Worm (Caenorhabditis elegans) whole organism, L1 larva: ENCODE measurements around the gene abhd-5.1.

Source experiments
- ces-1 ChIP-seq: fragments of 150-350 bp; optimal IDR thresholded peaks from 2 replicates; lab custom pipeline; 2014; ENCODE audit warnings: missing biosample characterization, missing genetic modification reagents, missing genetic modification characterization
- nhr-237 ChIP-seq: fragments of 150-350 bp; optimal IDR thresholded peaks from 2 replicates; lab custom pipeline; 2014; ENCODE audit warnings: missing biosample characterization, missing genetic modification characterization
- nhr-71 ChIP-seq: sonication (generic microtip); optimal IDR thresholded peaks from 2 replicates; lab custom pipeline; 2016; ENCODE audit warnings: mild to moderate bottlenecking, missing genetic modification characterization, moderate library complexity, missing compliant biosample characterization
- pax-3 ChIP-seq: fragments of 200-800 bp; sonication (Bioruptor generic); optimal IDR thresholded peaks from 2 replicates; lab custom pipeline; 2018; ENCODE audit warnings: mild to moderate bottlenecking, missing genetic modification characterization, moderate library complexity, missing compliant biosample characterization
- snpc-4 ChIP-seq: fragments of 150-350 bp; optimal IDR thresholded peaks from 2 replicates; lab custom pipeline; 2014; ENCODE audit warnings: missing biosample characterization, missing genetic modification characterization

DNA sequence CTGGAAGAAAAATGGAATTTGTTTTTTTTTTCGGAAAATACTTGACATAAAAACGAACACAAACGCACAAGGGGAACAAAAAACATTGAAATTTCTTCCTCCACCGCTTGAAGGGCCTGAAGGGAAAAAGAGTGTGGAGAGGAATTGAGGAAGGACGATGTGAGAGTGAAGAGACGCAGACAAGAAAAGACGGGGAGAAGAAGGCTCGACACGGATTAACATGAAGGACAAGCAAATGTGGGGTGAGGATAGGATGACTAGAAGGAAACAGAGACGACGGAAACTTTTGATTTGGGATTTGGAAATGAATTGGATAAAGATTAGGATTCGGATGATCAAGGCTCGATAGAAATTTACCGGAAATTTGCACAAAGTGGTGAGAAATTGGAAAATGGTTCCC is 13.1 kb downstream of the abhd-5.1 start:
- TF ChIP-seq nhr-237 (no peak), snpc-4 (tag; lab: Kevin White, UChicago) (no peak), ces-1 (no peak), pax-3 (no peak), nhr-71 (tag; lab: Kevin White, UChicago) (peak; percentile 37)
